Fruit fly (Drosophila melanogaster): ENCODE data around the gene Tl.

The Tl gene

dm6 chr3R:26862848-26863448, 64.1 kb downstream of the Tl start, which contains the start of the genes Lerp and IntS12:
Gene Lerp, minus strand, starts transcription at chr3R:26863130.
Gene IntS12, plus strand, starts transcription at chr3R:26863376.
- no peak for TF ChIP-seq gl (tag; optimal IDR thresholded peaks at IDR 0.05)
- TF ChIP-seq CG15710 (tag; optimal IDR thresholded peaks at IDR 0.05), result no peak
- TF ChIP-seq CG12605 (GFP tag; IDR thresholded peaks at IDR 0.05), result no peak
- TF ChIP-seq CG32121 (GFP tag; IDR thresholded peaks at IDR 0.05), result no peak
- no peak for TF ChIP-seq CG14655 (GFP tag; optimal IDR thresholded peaks at IDR 0.05)
- no peak for TF ChIP-seq Pif1B (GFP tag; optimal IDR thresholded peaks at IDR 0.05)
- TF ChIP-seq Ets98B (GFP tag; IDR thresholded peaks at IDR 0.05), result no peak
- no peak for TF ChIP-seq CG4496 (GFP tag; IDR thresholded peaks at IDR 0.05)

- TF ChIP-seq CG14655 (GFP tag; optimal IDR thresholded peaks at IDR 0.05) (no peak), EcR (GFP tag; optimal IDR thresholded peaks at IDR 0.05) (peak; percentile 13), CG10348 (GFP tag; IDR thresholded peaks at IDR 0.05) (0 out of 2 replicates have a peak, but pooled peaks have one; percentile 25), rn (GFP tag; IDR thresholded peaks at IDR 0.05) (peak; percentile 60), Pif1A (GFP tag; optimal IDR thresholded peaks at IDR 0.05) (peak; percentile 77), Ets98B (GFP tag; IDR thresholded peaks at IDR 0.05) (peak; percentile 84), CG34367 (tag; optimal IDR thresholded peaks at IDR 0.05) (peak; percentile 43), CG13204 (GFP tag; optimal IDR thresholded peaks at IDR 0.05) (no peak), Pif1B (GFP tag; optimal IDR thresholded peaks at IDR 0.05) (no peak), CG4496 (GFP tag; IDR thresholded peaks at IDR 0.05) (peak; percentile 87), CG9948 (tag; optimal IDR thresholded peaks at IDR 0.05) (peak; percentile 31), CG17806 (tag; optimal IDR thresholded peaks at IDR 0.05) (peak; percentile 42), D1 (tag; optimal IDR thresholded peaks at IDR 0.05) (no peak), fd96Ca (GFP tag; IDR thresholded peaks at IDR 0.05) (peak; percentile 88), CG15710 (tag; optimal IDR thresholded peaks at IDR 0.05) (peak; percentile 57), CG12605 (GFP tag; IDR thresholded peaks at IDR 0.05) (peak; percentile 60; the same call in 1 of the 2 replicates), gl (tag; optimal IDR thresholded peaks at IDR 0.05) (peak; percentile 14), CG8159 (tag; optimal IDR thresholded peaks at IDR 0.05) (peak; percentile 53), Snoo (tag; optimal IDR thresholded peaks at IDR 0.05) (peak; percentile 49), CG8301 (tag; optimal IDR thresholded peaks at IDR 0.05) (peak; percentile 51), CG32121 (GFP tag; IDR thresholded peaks at IDR 0.05) (peak; percentile 81)
Observed at dm6 chr3R:26866577-26867456, 68.0 kb downstream of the Tl start, which contains the start of the genes ball and His2Av. Gene ball, minus strand, starts transcription at chr3R:26866807. Gene His2Av, plus strand, starts transcription at chr3R:26866929.

dm6 chr3R:26867457-26868044, 68.7 kb downstream of the Tl start:
- TF ChIP-seq Ets98B (GFP tag; IDR thresholded peaks at IDR 0.05) (peak; percentile 45; the same call in 1 of the 2 replicates), fd96Ca (GFP tag; IDR thresholded peaks at IDR 0.05) (peak; percentile 35; the same call in 1 of the 3 replicates), CG34367 (tag; optimal IDR thresholded peaks at IDR 0.05) (no peak), CG32121 (GFP tag; IDR thresholded peaks at IDR 0.05) (0 out of 2 replicates have a peak, but pooled peaks have one; percentile 31), EcR (GFP tag; optimal IDR thresholded peaks at IDR 0.05) (no peak), CG17806 (tag; optimal IDR thresholded peaks at IDR 0.05) (no peak), CG4496 (GFP tag; IDR thresholded peaks at IDR 0.05) (0 out of 3 replicates have a peak, but pooled peaks have one; percentile 15), CG9948 (tag; optimal IDR thresholded peaks at IDR 0.05) (no peak), CG12605 (GFP tag; IDR thresholded peaks at IDR 0.05) (peak; percentile 47; the same call in 1 of the 2 replicates), CG14655 (GFP tag; optimal IDR thresholded peaks at IDR 0.05) (no peak)

- TF ChIP-seq CG15710 (tag; optimal IDR thresholded peaks at IDR 0.05) (no peak), fd96Ca (GFP tag; IDR thresholded peaks at IDR 0.05) (no peak), Ets98B (GFP tag; IDR thresholded peaks at IDR 0.05) (no peak), rn (GFP tag; IDR thresholded peaks at IDR 0.05) (no peak), CG8159 (tag; optimal IDR thresholded peaks at IDR 0.05) (no peak), CG12605 (GFP tag; IDR thresholded peaks at IDR 0.05) (no peak), CG8301 (tag; optimal IDR thresholded peaks at IDR 0.05) (no peak), CG32121 (GFP tag; IDR thresholded peaks at IDR 0.05) (no peak), CG13204 (GFP tag; optimal IDR thresholded peaks at IDR 0.05) (no peak), CG10348 (GFP tag; IDR thresholded peaks at IDR 0.05) (no peak), CG9948 (tag; optimal IDR thresholded peaks at IDR 0.05) (no peak), Pif1B (GFP tag; optimal IDR thresholded peaks at IDR 0.05) (no peak), gl (tag; optimal IDR thresholded peaks at IDR 0.05) (no peak), EcR (GFP tag; optimal IDR thresholded peaks at IDR 0.05) (no peak), Pif1A (GFP tag; optimal IDR thresholded peaks at IDR 0.05) (no peak), CG34367 (tag; optimal IDR thresholded peaks at IDR 0.05) (no peak), CG4496 (GFP tag; IDR thresholded peaks at IDR 0.05) (no peak), CG17806 (tag; optimal IDR thresholded peaks at IDR 0.05) (no peak), Snoo (tag; optimal IDR thresholded peaks at IDR 0.05) (no peak)
Observed at dm6 chr3R:26869431-26869830, 70.6 kb downstream of the Tl start.

DNA sequence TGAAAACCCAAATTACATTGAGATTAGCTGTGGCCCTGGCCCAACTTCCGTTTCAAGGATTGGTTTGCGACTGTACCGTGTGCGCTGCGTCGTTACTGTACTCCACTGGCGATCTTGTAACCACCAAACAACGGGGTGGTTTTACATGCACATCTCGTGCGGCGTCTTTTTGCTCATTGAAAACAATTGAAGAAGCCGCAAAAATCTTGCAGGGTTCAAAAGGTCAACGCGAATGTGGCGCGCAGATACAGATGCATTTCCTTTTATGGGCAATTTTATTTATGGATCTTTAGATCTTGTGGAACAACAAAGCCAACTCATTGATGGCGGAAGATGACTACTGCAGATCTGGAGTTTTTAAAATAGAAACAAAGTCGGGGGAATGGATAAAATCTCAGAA, 71.7 kb downstream of the Tl start:
- TF ChIP-seq CG4496 (GFP tag; IDR thresholded peaks at IDR 0.05), result no peak
- TF ChIP-seq fd96Ca (GFP tag; IDR thresholded peaks at IDR 0.05), result 0 out of 3 replicates have a peak, but pooled peaks have one; percentile 11
- no peak for TF ChIP-seq rn (GFP tag; IDR thresholded peaks at IDR 0.05)
- no peak for TF ChIP-seq CG34367 (tag; optimal IDR thresholded peaks at IDR 0.05)
- no peak for TF ChIP-seq Pif1A (GFP tag; optimal IDR thresholded peaks at IDR 0.05)
